Worm (Caenorhabditis elegans) whole organism, early embryonic: Measurements from ENCODE around the gene K08D9.9.

ENCODE experiments used
- B0310.2 ChIP-seq: sonication (generic microtip); optimal IDR thresholded peaks from 2 replicates; lab custom pipeline; 2016; ENCODE audit warnings: mild to moderate bottlenecking, missing genetic modification characterization, missing compliant biosample characterization
- F13C5.2 ChIP-seq: sonication (generic microtip); optimal IDR thresholded peaks from 2 replicates; lab custom pipeline; 2017; ENCODE audit warnings: mild to moderate bottlenecking, missing genetic modification characterization, inconsistent platforms, missing compliant biosample characterization
- aly-1 ChIP-seq: sonication (generic microtip); optimal IDR thresholded peaks from 2 replicates; lab custom pipeline; 2016; ENCODE audit warnings: missing genetic modification characterization, missing compliant biosample characterization
- ama-1 ChIP-seq: fragments of 150-350 bp; optimal IDR thresholded peaks from 2 replicates; lab custom pipeline; 2014
- ceh-13 ChIP-seq: fragments of 200-800 bp; sonication (Bioruptor generic); optimal IDR thresholded peaks from 2 replicates; lab custom pipeline; 2018; ENCODE audit warnings: mild to moderate bottlenecking, missing genetic modification characterization, missing compliant biosample characterization
- ceh-36 ChIP-seq: sonication (generic microtip); optimal IDR thresholded peaks from 2 replicates; lab custom pipeline; 2016; ENCODE audit warnings: missing genetic modification characterization, inconsistent platforms, missing compliant biosample characterization
- ets-7 ChIP-seq: sonication (generic microtip); optimal IDR thresholded peaks from 2 replicates; lab custom pipeline; 2016; ENCODE audit warnings: missing genotype, missing genetic modification characterization, missing compliant biosample characterization
- flt-1 ChIP-seq: fragments of 200-800 bp; sonication (Bioruptor generic); IDR thresholded peaks from 2 replicates; pipeline ENCODE4 v1.3.6; 2022; ENCODE audit warnings: missing genetic modification characterization, missing compliant biosample characterization
- hmbx-1 ChIP-seq: sonication (generic microtip); optimal IDR thresholded peaks from 2 replicates; lab custom pipeline; 2016; ENCODE audit warnings: mild to moderate bottlenecking, missing genetic modification characterization, missing compliant biosample characterization
- hmg-4 ChIP-seq: fragments of 200-800 bp; sonication (Bioruptor generic); optimal IDR thresholded peaks from 2 replicates; lab custom pipeline; 2018; ENCODE audit warnings: mild to moderate bottlenecking, missing genetic modification characterization, missing compliant biosample characterization
- hnd-1 ChIP-seq: sonication (generic microtip); optimal IDR thresholded peaks from 2 replicates; lab custom pipeline; 2016; ENCODE audit warnings: missing genetic modification characterization, missing compliant biosample characterization
- pes-1 ChIP-seq: fragments of 200-800 bp; sonication (Bioruptor generic); IDR thresholded peaks from 2 replicates; pipeline ENCODE4 v1.3.6; 2022; ENCODE audit warnings: missing genetic modification reagents, missing genetic modification characterization, missing compliant biosample characterization
- scrt-1 ChIP-seq: fragments of 200-800 bp; sonication (Bioruptor generic); IDR thresholded peaks from 2 replicates; pipeline ENCODE4 v1.3.6; 2022; ENCODE audit warnings: missing genetic modification characterization, missing compliant biosample characterization
- sea-1 ChIP-seq: fragments of 200-800 bp; sonication (Bioruptor generic); conservative IDR thresholded peaks from 2 replicates; pipeline ENCODE4 v1.3.6; 2022; ENCODE audit warnings: missing genetic modification characterization, missing compliant biosample characterization
- tbx-11 ChIP-seq: fragments of 200-800 bp; sonication (Bioruptor generic); IDR thresholded peaks from 2 replicates; pipeline ENCODE4 v1.3.6; 2022; ENCODE audit warnings: missing genetic modification characterization, missing compliant biosample characterization
- tbx-37 ChIP-seq: fragments of 200-800 bp; sonication (Bioruptor generic); conservative IDR thresholded peaks from 2 replicates; pipeline ENCODE4 v1.3.6; 2022; ENCODE audit warnings: missing genetic modification reagents, missing genetic modification characterization, missing compliant biosample characterization
- tra-4 ChIP-seq: sonication (generic microtip); optimal IDR thresholded peaks from 2 replicates; lab custom pipeline; 2017; ENCODE audit warnings: missing genetic modification characterization, missing compliant biosample characterization

Gene K08D9.9

DNA sequence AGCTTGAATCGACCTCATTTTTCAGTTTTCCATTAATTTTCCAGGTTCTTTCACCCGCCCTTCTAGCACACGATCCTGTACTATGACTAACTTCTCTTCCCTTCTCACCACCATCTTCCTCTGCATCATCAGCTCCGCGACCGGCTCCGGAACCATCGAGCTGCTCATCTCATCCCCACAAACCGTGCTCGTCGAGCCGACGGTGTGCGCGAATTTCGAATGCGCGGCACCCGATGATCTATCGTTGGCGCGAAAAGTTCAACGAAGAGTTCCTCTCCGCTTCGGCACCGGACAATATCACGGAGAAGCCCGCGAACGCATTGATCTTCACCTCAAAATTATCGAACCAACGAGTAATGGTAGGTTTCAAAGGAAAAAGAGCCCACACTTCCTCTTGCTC is 26.4 kb downstream of the K08D9.9 start, which contains the start of gene apx-1:
Gene apx-1, plus strand, starts transcription at position 50 of the 400 bp plus-strand sequence.
- TF ChIP-seq pes-1 (GFP tag; lab: Robert Waterston, UW) (no peak), F13C5.2 (tag; lab: Kevin White, UChicago) (no peak), hmg-4 (no peak), hmbx-1 (tag; lab: Kevin White, UChicago) (no peak), ets-7 (no peak), ceh-13 (no peak), scrt-1 (no peak), tbx-37 (GFP tag; lab: Robert Waterston, UW) (no peak), B0310.2 (tag; lab: Kevin White, UChicago) (no peak), tra-4 (tag; lab: Kevin White, UChicago) (no peak), aly-1 (tag; lab: Kevin White, UChicago) (no peak), ceh-36 (tag; lab: Kevin White, UChicago) (no peak), sea-1 (GFP tag; lab: Robert Waterston, UW) (no peak), flt-1 (GFP tag; lab: Robert Waterston, UW) (no peak), hnd-1 (tag; lab: Kevin White, UChicago) (no peak), tbx-11 (no peak), ama-1 (lab: Kevin White, UChicago) (no peak)

DNA sequence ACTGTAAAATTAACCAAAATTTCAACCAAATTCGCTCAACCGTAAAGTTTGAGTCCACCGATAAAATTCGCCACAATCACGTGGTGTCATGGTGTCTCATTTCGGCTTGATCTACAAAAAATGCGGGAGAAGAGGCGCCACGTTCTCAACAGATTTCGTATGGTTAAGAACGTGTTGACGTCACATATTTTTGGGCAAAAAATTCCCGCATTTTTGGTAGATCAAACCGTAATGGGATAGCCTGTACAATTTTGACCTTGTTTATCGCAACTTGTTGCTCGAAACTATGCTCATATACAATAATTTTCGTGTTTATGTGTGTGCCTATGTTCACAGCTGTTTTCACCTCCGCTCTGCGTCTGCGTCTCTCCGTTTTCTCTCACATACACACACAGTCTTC is 27.6 kb downstream of the K08D9.9 start:
- TF ChIP-seq hnd-1 (tag; lab: Kevin White, UChicago): no peak
- no peak for TF ChIP-seq hmbx-1 (tag; lab: Kevin White, UChicago)
- TF ChIP-seq F13C5.2 (tag; lab: Kevin White, UChicago): no peak
- TF ChIP-seq tra-4 (tag; lab: Kevin White, UChicago): no peak
- TF ChIP-seq ceh-36 (tag; lab: Kevin White, UChicago): no peak
- no peak for TF ChIP-seq pes-1 (GFP tag; lab: Robert Waterston, UW)
- TF ChIP-seq ceh-13: no peak
- no peak for TF ChIP-seq flt-1 (GFP tag; lab: Robert Waterston, UW)
- TF ChIP-seq ama-1 (lab: Kevin White, UChicago): no peak
- TF ChIP-seq hmg-4: no peak
- no peak for TF ChIP-seq B0310.2 (tag; lab: Kevin White, UChicago)
- no peak for TF ChIP-seq tbx-37 (GFP tag; lab: Robert Waterston, UW)

DNA sequence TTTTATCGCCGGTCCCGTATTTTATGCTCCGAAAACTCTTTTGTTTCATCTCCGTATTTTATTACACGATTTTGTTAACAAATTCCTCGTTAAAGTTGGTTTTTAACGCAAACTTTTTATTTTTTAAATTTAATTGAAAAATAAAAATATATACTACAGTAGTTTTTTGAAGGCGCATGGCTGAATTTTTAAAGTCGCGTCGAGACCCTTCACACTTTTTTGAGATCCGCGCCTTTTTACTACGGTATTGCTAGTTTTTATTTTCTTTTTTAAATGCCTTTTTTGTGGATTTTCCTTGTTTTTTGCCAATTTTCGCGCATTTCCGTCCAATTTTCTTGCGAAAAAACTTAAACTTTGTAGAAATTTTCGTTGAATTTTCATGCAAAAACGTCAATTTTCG is 32.1 kb downstream of the K08D9.9 start:
- TF ChIP-seq tbx-11: no peak
- TF ChIP-seq aly-1 (tag; lab: Kevin White, UChicago): no peak
- TF ChIP-seq tra-4 (tag; lab: Kevin White, UChicago): no peak
- TF ChIP-seq F13C5.2 (tag; lab: Kevin White, UChicago): no peak
- TF ChIP-seq pes-1 (GFP tag; lab: Robert Waterston, UW): no peak

DNA sequence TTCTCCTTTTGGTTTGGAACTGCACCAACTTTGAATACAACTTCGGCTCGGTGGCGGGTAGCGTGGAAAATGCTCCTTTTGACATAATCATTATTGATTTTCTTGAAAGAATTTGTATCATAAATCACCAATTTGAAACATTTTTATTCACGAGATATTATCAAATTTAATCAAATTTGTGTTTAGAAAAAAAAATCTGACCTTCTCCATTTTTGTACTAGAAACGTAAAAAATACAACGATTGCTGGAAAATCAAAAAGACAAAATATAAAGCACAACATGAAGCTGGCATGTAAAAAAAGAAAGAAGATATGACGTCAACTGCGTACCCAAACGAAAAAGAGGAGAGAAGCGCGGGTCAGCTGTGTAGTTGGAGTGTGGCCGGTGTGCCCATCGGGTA is 36.2 kb downstream of the K08D9.9 start, which contains the start of gene K08D9.4:
Gene K08D9.4, minus strand, starts transcription at position 101 of the 400 bp plus-strand sequence.
- no peak for TF ChIP-seq ceh-13
- TF ChIP-seq aly-1 (tag; lab: Kevin White, UChicago): no peak
- TF ChIP-seq ama-1 (lab: Kevin White, UChicago): no peak
- no peak for TF ChIP-seq ets-7
- no peak for TF ChIP-seq flt-1 (GFP tag; lab: Robert Waterston, UW)
- TF ChIP-seq hnd-1 (tag; lab: Kevin White, UChicago): no peak
- TF ChIP-seq hmg-4: no peak
- TF ChIP-seq B0310.2 (tag; lab: Kevin White, UChicago): no peak
- no peak for TF ChIP-seq tra-4 (tag; lab: Kevin White, UChicago)
- TF ChIP-seq sea-1 (GFP tag; lab: Robert Waterston, UW): no peak
- TF ChIP-seq tbx-37 (GFP tag; lab: Robert Waterston, UW): no peak
- no peak for TF ChIP-seq scrt-1
- TF ChIP-seq ceh-36 (tag; lab: Kevin White, UChicago): no peak
- TF ChIP-seq hmbx-1 (tag; lab: Kevin White, UChicago): no peak
- TF ChIP-seq pes-1 (GFP tag; lab: Robert Waterston, UW): no peak

DNA sequence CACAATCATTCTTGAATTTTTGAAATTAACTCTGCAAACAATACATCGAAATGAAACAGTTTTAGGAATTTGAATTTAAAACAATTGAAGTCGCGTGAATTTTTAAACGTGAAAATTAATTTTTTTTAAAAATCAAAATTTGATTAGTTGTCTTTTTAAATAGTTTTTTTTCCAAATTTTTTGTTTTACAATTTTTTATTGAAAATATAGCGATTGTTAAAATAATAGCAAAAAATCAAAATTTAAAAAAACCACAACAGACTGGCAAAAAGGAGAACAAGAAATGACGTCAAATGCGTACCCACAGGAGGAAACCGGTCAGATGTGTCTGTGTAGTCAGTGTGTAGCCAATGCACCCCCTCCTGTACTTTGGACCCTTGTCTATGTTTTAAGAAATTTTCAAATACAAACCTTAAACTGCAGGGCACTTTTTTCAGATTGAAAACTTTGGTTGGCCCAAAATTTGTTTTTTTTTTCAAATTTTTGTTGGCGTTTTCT is 39.6 kb downstream of the K08D9.9 start, which contains the start of the genes Y73C8B.1 and Y73C8B.5:
Gene Y73C8B.1, minus strand, starts transcription at position 51 of the 498 bp plus-strand sequence.
Gene Y73C8B.5, plus strand, starts transcription at position 437 of the 498 bp plus-strand sequence.
- TF ChIP-seq ceh-36 (tag; lab: Kevin White, UChicago): no peak
- no peak for TF ChIP-seq aly-1 (tag; lab: Kevin White, UChicago)
- no peak for TF ChIP-seq tra-4 (tag; lab: Kevin White, UChicago)
- no peak for TF ChIP-seq hmg-4
- no peak for TF ChIP-seq ceh-13
- TF ChIP-seq ets-7: no peak
- no peak for TF ChIP-seq hnd-1 (tag; lab: Kevin White, UChicago)
- TF ChIP-seq B0310.2 (tag; lab: Kevin White, UChicago): no peak
- TF ChIP-seq pes-1 (GFP tag; lab: Robert Waterston, UW): no peak
- no peak for TF ChIP-seq F13C5.2 (tag; lab: Kevin White, UChicago)
- TF ChIP-seq tbx-11: no peak
- no peak for TF ChIP-seq ama-1 (lab: Kevin White, UChicago)
- TF ChIP-seq sea-1 (GFP tag; lab: Robert Waterston, UW): no peak
- TF ChIP-seq hmbx-1 (tag; lab: Kevin White, UChicago): no peak
- TF ChIP-seq tbx-37 (GFP tag; lab: Robert Waterston, UW): no peak
- no peak for TF ChIP-seq scrt-1
- no peak for TF ChIP-seq flt-1 (GFP tag; lab: Robert Waterston, UW)

DNA sequence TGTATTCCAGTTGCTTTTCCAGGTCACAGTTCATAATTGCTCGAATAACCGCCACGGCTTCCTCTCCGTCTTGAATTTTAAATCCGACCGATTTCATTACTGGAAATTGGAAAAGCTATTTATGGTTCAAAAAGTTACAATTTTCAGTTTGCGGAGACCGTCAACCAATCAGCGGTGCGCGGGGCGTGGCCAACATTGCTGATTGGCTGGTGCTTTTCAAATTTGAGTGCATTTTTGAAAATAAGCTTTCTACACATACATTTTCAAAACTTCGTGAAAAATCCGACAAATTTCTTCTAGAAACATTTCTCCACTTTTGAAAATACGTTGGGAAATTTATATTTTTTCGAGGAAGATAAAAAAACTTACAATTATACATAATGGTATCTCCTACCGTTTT is 40.7 kb downstream of the K08D9.9 start:
- TF ChIP-seq hmg-4 (no peak), pes-1 (GFP tag; lab: Robert Waterston, UW) (no peak), tbx-11 (no peak), ceh-13 (no peak), tra-4 (tag; lab: Kevin White, UChicago) (no peak), ama-1 (lab: Kevin White, UChicago) (no peak), hmbx-1 (tag; lab: Kevin White, UChicago) (no peak), tbx-37 (GFP tag; lab: Robert Waterston, UW) (no peak), flt-1 (GFP tag; lab: Robert Waterston, UW) (no peak), F13C5.2 (tag; lab: Kevin White, UChicago) (no peak), scrt-1 (no peak), B0310.2 (tag; lab: Kevin White, UChicago) (no peak)
